Fruit fly (Drosophila melanogaster): ENCODE results near the gene GAA1.
A peak's percentile ranks its signal among the peaks of the same experiment; 100 is the strongest.

Gene GAA1

dm6 chrX:5901628-5902213, 28.6 kb upstream of the GAA1 start (continued):
- TF ChIP-seq scrt (GFP tag; optimal IDR thresholded peaks at IDR 0.05): peak; percentile 62
- TF ChIP-seq Camta (GFP tag; optimal IDR thresholded peaks at IDR 0.05): no peak
- peak; percentile 41 for TF ChIP-seq lbe (GFP tag; optimal IDR thresholded peaks at IDR 0.05)
- TF ChIP-seq CG1529 (GFP tag; optimal IDR thresholded peaks at IDR 0.05): no peak
- TF ChIP-seq chif (GFP tag; optimal IDR thresholded peaks at IDR 0.05): peak; percentile 9 to 25
- no peak for TF ChIP-seq CG7372 (GFP tag; IDR thresholded peaks at IDR 0.05)
- peak; percentile 34; the same call in 1 of the 2 replicates for TF ChIP-seq Xrp1 (GFP tag; IDR thresholded peaks at IDR 0.05)
- peak; percentile 45 for TF ChIP-seq ash1 (GFP tag; optimal IDR thresholded peaks at IDR 0.05)
- TF ChIP-seq HLHmδ (GFP tag; optimal IDR thresholded peaks at IDR 0.05): peak; percentile 5
- no peak for TF ChIP-seq CHES-1-like (GFP tag; optimal IDR thresholded peaks at IDR 0.05)
- TF ChIP-seq CG6254 (GFP tag; optimal IDR thresholded peaks at IDR 0.05): peak; percentile 13
- TF ChIP-seq Dek (tag; optimal IDR thresholded peaks at IDR 0.05): no peak
- TF ChIP-seq lmd (GFP tag; IDR thresholded peaks at IDR 0.05): no peak; the same call in 1 of the 2 replicates
- peak; percentile 31; the same call in 1 of the 3 replicates for TF ChIP-seq row (GFP tag; IDR thresholded peaks at IDR 0.05)
- TF ChIP-seq Max (GFP tag; optimal IDR thresholded peaks at IDR 0.05): peak; percentile 0
- TF ChIP-seq CG4707 (GFP tag; optimal IDR thresholded peaks at IDR 0.05): no peak
- TF ChIP-seq CG12744 (GFP tag; optimal IDR thresholded peaks at IDR 0.05): no peak
- no peak for TF ChIP-seq CG18262 (tag; optimal IDR thresholded peaks at IDR 0.05)
- no peak for TF ChIP-seq CG7839 (tag; optimal IDR thresholded peaks at IDR 0.05)
- TF ChIP-seq HmgD (GFP tag; optimal IDR thresholded peaks at IDR 0.05): peak; percentile 59
- peak; percentile 5 for TF ChIP-seq zen (tag; optimal IDR thresholded peaks at IDR 0.05)
- peak in 1 of 3 experiments; percentile 4 for TF ChIP-seq Stat92E (GFP tag; optimal IDR thresholded peaks at IDR 0.05)
- peak; percentile 9; the same call in 1 of the 2 replicates for TF ChIP-seq wdn (GFP tag; IDR thresholded peaks at IDR 0.05)
- no peak for TF ChIP-seq CG15073 (GFP tag; optimal IDR thresholded peaks at IDR 0.05)
- TF ChIP-seq eyg (GFP tag; optimal IDR thresholded peaks at IDR 0.05): peak; percentile 13
- peak; percentile 44 for TF ChIP-seq zf30C (GFP tag; optimal IDR thresholded peaks at IDR 0.05)
- TF ChIP-seq chm (GFP tag; IDR thresholded peaks at IDR 0.05): peak; percentile 64; the same call in 1 of the 2 replicates
- TF ChIP-seq Nf-YC (tag; optimal IDR thresholded peaks at IDR 0.05): peak; percentile 45
- no peak for TF ChIP-seq NK7.1 (GFP tag; optimal IDR thresholded peaks at IDR 0.05)
- no peak for TF ChIP-seq sc (optimal IDR thresholded peaks at IDR 0.05)
- no peak for TF ChIP-seq sc (GFP tag; optimal IDR thresholded peaks at IDR 0.05)
- TF ChIP-seq CG8290 (GFP tag; optimal IDR thresholded peaks at IDR 0.05): no peak
- TF ChIP-seq CG8290 (tag; optimal IDR thresholded peaks at IDR 0.05): peak in 1 of 2 experiments; percentile 37
- peak; percentile 29 for TF ChIP-seq nerfin-1 (tag; optimal IDR thresholded peaks at IDR 0.05)
- TF ChIP-seq pb (GFP tag; optimal IDR thresholded peaks at IDR 0.05): peak; percentile 31
- 0 out of 3 replicates have a peak, but pooled peaks have one; percentile 19 for TF ChIP-seq CG6791 (GFP tag; IDR thresholded peaks at IDR 0.05; ENCODE audit: partially characterized antibody)
- no peak for TF ChIP-seq CG10462 (GFP tag; optimal IDR thresholded peaks at IDR 0.05)
- no peak for TF ChIP-seq zfh2 (GFP tag; optimal IDR thresholded peaks at IDR 0.05)
- TF ChIP-seq Hr78 (GFP tag; optimal IDR thresholded peaks at IDR 0.05): no peak
- no peak for TF ChIP-seq gfzf (GFP tag; optimal IDR thresholded peaks at IDR 0.05)
- peak in 1 of 2 experiments; percentile 15 for TF ChIP-seq Eip74EF (GFP tag; optimal IDR thresholded peaks at IDR 0.05)
- TF ChIP-seq Mad (GFP tag; optimal IDR thresholded peaks at IDR 0.05): peak; percentile 40
- no peak for TF ChIP-seq CG8765 (GFP tag; IDR thresholded peaks at IDR 0.05)
- TF ChIP-seq tx (GFP tag; optimal IDR thresholded peaks at IDR 0.05): no peak
- TF ChIP-seq ranshi (GFP tag; IDR thresholded peaks at IDR 0.05): peak; percentile 40; the same call in 1 of the 2 replicates
- no peak for TF ChIP-seq fd96Cb (tag; optimal IDR thresholded peaks at IDR 0.05)
- no peak for TF ChIP-seq CG43689 (GFP tag; IDR thresholded peaks at IDR 0.05)
- TF ChIP-seq Rfx (GFP tag; IDR thresholded peaks at IDR 0.05): peak; percentile 44; the same call in 1 of the 2 replicates
- peak; percentile 65 for TF ChIP-seq CG12769 (tag; optimal IDR thresholded peaks at IDR 0.05)
- TF ChIP-seq mld (GFP tag; IDR thresholded peaks at IDR 0.05; ENCODE audit: partially characterized antibody): no peak

Data from whole organism, embryonic.